Fruit fly (Drosophila melanogaster): ENCODE results near the gene Prp40.

The Prp40 gene

DNA sequence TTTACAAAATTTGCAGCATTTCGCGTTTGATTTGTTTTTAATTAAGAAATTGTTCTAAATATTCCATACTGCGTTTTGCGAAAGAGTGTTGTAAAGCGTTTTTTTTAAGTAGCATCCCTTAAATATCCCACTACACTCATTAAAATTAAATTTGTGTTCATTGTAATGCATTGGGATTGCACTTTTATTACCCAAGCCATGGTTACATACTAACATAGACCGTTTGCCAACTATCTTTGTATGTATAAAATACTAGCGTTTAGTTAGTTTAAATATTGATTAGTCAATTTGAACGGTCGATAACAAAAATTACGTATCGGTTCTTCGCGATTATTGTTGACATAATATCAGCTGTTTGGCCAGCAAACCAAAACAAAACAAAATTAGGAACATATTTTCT is 16.7 kb downstream of the Prp40 start, which contains the start of the genes cnir and CG17221 (continued):
- TF ChIP-seq CkIIα-i1 (GFP tag; IDR thresholded peaks at IDR 0.05) (no peak), CG8765 (GFP tag; IDR thresholded peaks at IDR 0.05) (no peak), CG14441 (GFP tag; IDR thresholded peaks at IDR 0.05) (0 out of 2 replicates have a peak, but pooled peaks have one; percentile 21), CG1602 (GFP tag; optimal IDR thresholded peaks at IDR 0.05) (peak; percentile 40), CoRest (tag; optimal IDR thresholded peaks at IDR 0.05) (peak; percentile 74), CG6683 (GFP tag; optimal IDR thresholded peaks at IDR 0.05) (no peak), CG31388 (GFP tag; optimal IDR thresholded peaks at IDR 0.05) (peak; percentile 25), Adf1 (GFP tag; IDR thresholded peaks at IDR 0.05) (no peak; the same call in 1 of the 2 replicates), Ets65A (GFP tag) (peak; percentile 88), CG15073 (GFP tag; optimal IDR thresholded peaks at IDR 0.05) (no peak), NC2β (GFP tag; optimal IDR thresholded peaks at IDR 0.05) (peak; percentile 74), Drgx (GFP tag; IDR thresholded peaks at IDR 0.05) (no peak), Dll (GFP tag; IDR thresholded peaks at IDR 0.05; ENCODE audit: partially characterized antibody) (peak; percentile 72), grau (tag; optimal IDR thresholded peaks at IDR 0.05) (peak; percentile 67), yki (optimal IDR thresholded peaks at IDR 0.05) (no peak), her (GFP tag; optimal IDR thresholded peaks at IDR 0.05) (peak; percentile 66), kay (GFP tag; optimal IDR thresholded peaks at IDR 0.05) (peak; percentile 18), pnt (GFP tag; optimal IDR thresholded peaks at IDR 0.05) (peak; percentile 41), CG8290 (GFP tag; optimal IDR thresholded peaks at IDR 0.05) (peak; percentile 16), CG8290 (tag; optimal IDR thresholded peaks at IDR 0.05) (peak in 1 of 2 experiments; percentile 63), ERR (GFP tag; optimal IDR thresholded peaks at IDR 0.05) (peak; percentile 48), run (tag; optimal IDR thresholded peaks at IDR 0.05) (no peak), trh (GFP tag; optimal IDR thresholded peaks at IDR 0.05) (no peak), CG2875 (GFP tag; optimal IDR thresholded peaks at IDR 0.05) (no peak), Doc3 (GFP tag; IDR thresholded peaks at IDR 0.05; ENCODE audit: partially characterized antibody) (no peak; the same call in 2 of the 3 replicates), Med (GFP tag) (peak; percentile 97), CG12659 (GFP tag; optimal IDR thresholded peaks at IDR 0.05) (peak; percentile 75), Meics (GFP tag; optimal IDR thresholded peaks at IDR 0.05) (peak; percentile 88), B-H2 (GFP tag; optimal IDR thresholded peaks at IDR 0.05) (peak; percentile 88), CG8359 (GFP tag; optimal IDR thresholded peaks at IDR 0.05; ENCODE audit: borderline replicate concordance) (no peak), nom (GFP tag; optimal IDR thresholded peaks at IDR 0.05) (peak; percentile 22), shn (GFP tag; optimal IDR thresholded peaks at IDR 0.05) (peak; percentile 73), CG30403 (GFP tag; optimal IDR thresholded peaks at IDR 0.05) (peak; percentile 78), CG3065 (GFP tag; optimal IDR thresholded peaks at IDR 0.05) (no peak), CG30431 (GFP tag; optimal IDR thresholded peaks at IDR 0.05) (no peak), Lhr (GFP tag; optimal IDR thresholded peaks at IDR 0.05) (no peak), ranshi (GFP tag; IDR thresholded peaks at IDR 0.05) (no peak), gcm (GFP tag; optimal IDR thresholded peaks at IDR 0.05) (peak; percentile 5), esg (GFP tag; conservative IDR thresholded peaks at IDR 0.05) (no peak), CG42726 (GFP tag; IDR thresholded peaks at IDR 0.05; ENCODE audit: partially characterized antibody) (no peak), schlank (tag; optimal IDR thresholded peaks at IDR 0.05) (peak; percentile 31), gro (GFP tag; optimal IDR thresholded peaks at IDR 0.05) (peak; percentile 74), Mrtf (GFP tag; IDR thresholded peaks at IDR 0.05) (no peak), unpg (GFP tag; optimal IDR thresholded peaks at IDR 0.05) (peak; percentile 70), mirr (GFP tag; optimal IDR thresholded peaks at IDR 0.05) (peak; percentile 56), CG9797 (GFP tag; optimal IDR thresholded peaks at IDR 0.05) (peak; percentile 27), pum (GFP tag; optimal IDR thresholded peaks at IDR 0.05) (peak; percentile 69), CG10654 (GFP tag; optimal IDR thresholded peaks at IDR 0.05) (peak; percentile 60), CG6813 (GFP tag; optimal IDR thresholded peaks at IDR 0.05) (no peak), maf-S (GFP tag; optimal IDR thresholded peaks at IDR 0.05) (peak; percentile 66), CG14014 (GFP tag; IDR thresholded peaks at IDR 0.05) (peak; percentile 30; the same call in 1 of the 2 replicates), hb (GFP tag; IDR thresholded peaks at IDR 0.05; ENCODE audit: partially characterized antibody) (no peak)
